Worm (Caenorhabditis elegans) whole organism, late embryonic: ENCODE measurements around the gene mel-11.

ENCODE experiments used
- ceh-22 ChIP-seq: sonication (generic microtip); optimal IDR thresholded peaks from 2 replicates; lab custom pipeline; 2017; ENCODE audit warnings: missing biosample characterization, missing genetic modification characterization
- ceh-30 ChIP-seq: fragments of 150-350 bp; optimal IDR thresholded peaks from 2 replicates; lab custom pipeline; 2014; ENCODE audit warnings: missing biosample characterization, missing genetic modification characterization
- ceh-9 ChIP-seq: sonication (generic microtip); optimal IDR thresholded peaks from 2 replicates; lab custom pipeline; 2016; ENCODE audit warnings: mild to moderate bottlenecking, missing genetic modification characterization, inconsistent platforms, missing compliant biosample characterization
- dmd-4 ChIP-seq: sonication (generic microtip); optimal IDR thresholded peaks from 2 replicates; lab custom pipeline; 2016; ENCODE audit warnings: borderline replicate concordance, missing genetic modification characterization, missing compliant biosample characterization
- fkh-6 ChIP-seq: sonication (generic microtip); optimal IDR thresholded peaks from 2 replicates; lab custom pipeline; 2016; ENCODE audit warnings: missing genetic modification characterization, missing compliant biosample characterization
- madf-2 ChIP-seq: sonication (generic microtip); optimal IDR thresholded peaks from 2 replicates; lab custom pipeline; 2017; ENCODE audit warnings: missing genetic modification characterization, missing compliant biosample characterization
- pha-4 ChIP-seq: fragments of 150-350 bp; optimal IDR thresholded peaks from 2 replicates; lab custom pipeline; 2018; ENCODE audit warnings: missing biosample characterization, missing genetic modification reagents, missing genetic modification characterization

- TF ChIP-seq fkh-6 (no peak), ceh-9 (tag; lab: Kevin White, UChicago) (no peak), ceh-22 (tag; lab: Kevin White, UChicago) (no peak), dmd-4 (no peak), pha-4 (tag; lab: Kevin White, UChicago) (no peak), ceh-30 (tag; lab: Kevin White, UChicago) (no peak), madf-2 (no peak)
Measured at ce11 chrII:9345794-9346193, 12.5 kb upstream of the mel-11 start.
